Worm (Caenorhabditis elegans) whole organism, early embryonic: ENCODE data around the gene sftb-2.

Experiments used
- B0310.2 ChIP-seq: sonication (generic microtip); optimal IDR thresholded peaks from 2 replicates; lab custom pipeline; 2016; ENCODE audit warnings: mild to moderate bottlenecking, missing genetic modification characterization, missing compliant biosample characterization
- F13C5.2 ChIP-seq: sonication (generic microtip); optimal IDR thresholded peaks from 2 replicates; lab custom pipeline; 2017; ENCODE audit warnings: mild to moderate bottlenecking, missing genetic modification characterization, inconsistent platforms, missing compliant biosample characterization
- aly-1 ChIP-seq: sonication (generic microtip); optimal IDR thresholded peaks from 2 replicates; lab custom pipeline; 2016; ENCODE audit warnings: missing genetic modification characterization, missing compliant biosample characterization
- ama-1 ChIP-seq: fragments of 150-350 bp; optimal IDR thresholded peaks from 2 replicates; lab custom pipeline; 2014
- ceh-13 ChIP-seq: fragments of 200-800 bp; sonication (Bioruptor generic); optimal IDR thresholded peaks from 2 replicates; lab custom pipeline; 2018; ENCODE audit warnings: mild to moderate bottlenecking, missing genetic modification characterization, missing compliant biosample characterization
- ceh-36 ChIP-seq: sonication (generic microtip); optimal IDR thresholded peaks from 2 replicates; lab custom pipeline; 2016; ENCODE audit warnings: missing genetic modification characterization, inconsistent platforms, missing compliant biosample characterization
- ets-7 ChIP-seq: sonication (generic microtip); optimal IDR thresholded peaks from 2 replicates; lab custom pipeline; 2016; ENCODE audit warnings: missing genotype, missing genetic modification characterization, missing compliant biosample characterization
- flt-1 ChIP-seq: fragments of 200-800 bp; sonication (Bioruptor generic); IDR thresholded peaks from 2 replicates; pipeline ENCODE4 v1.3.6; 2022; ENCODE audit warnings: missing genetic modification characterization, missing compliant biosample characterization
- hmbx-1 ChIP-seq: sonication (generic microtip); optimal IDR thresholded peaks from 2 replicates; lab custom pipeline; 2016; ENCODE audit warnings: mild to moderate bottlenecking, missing genetic modification characterization, missing compliant biosample characterization
- hmg-4 ChIP-seq: fragments of 200-800 bp; sonication (Bioruptor generic); optimal IDR thresholded peaks from 2 replicates; lab custom pipeline; 2018; ENCODE audit warnings: mild to moderate bottlenecking, missing genetic modification characterization, missing compliant biosample characterization
- hnd-1 ChIP-seq: sonication (generic microtip); optimal IDR thresholded peaks from 2 replicates; lab custom pipeline; 2016; ENCODE audit warnings: missing genetic modification characterization, missing compliant biosample characterization
- pes-1 ChIP-seq: fragments of 200-800 bp; sonication (Bioruptor generic); IDR thresholded peaks from 2 replicates; pipeline ENCODE4 v1.3.6; 2022; ENCODE audit warnings: missing genetic modification reagents, missing genetic modification characterization, missing compliant biosample characterization
- scrt-1 ChIP-seq: fragments of 200-800 bp; sonication (Bioruptor generic); IDR thresholded peaks from 2 replicates; pipeline ENCODE4 v1.3.6; 2022; ENCODE audit warnings: missing genetic modification characterization, missing compliant biosample characterization
- sea-1 ChIP-seq: fragments of 200-800 bp; sonication (Bioruptor generic); conservative IDR thresholded peaks from 2 replicates; pipeline ENCODE4 v1.3.6; 2022; ENCODE audit warnings: missing genetic modification characterization, missing compliant biosample characterization
- tbx-11 ChIP-seq: fragments of 200-800 bp; sonication (Bioruptor generic); IDR thresholded peaks from 2 replicates; pipeline ENCODE4 v1.3.6; 2022; ENCODE audit warnings: missing genetic modification characterization, missing compliant biosample characterization
- tbx-37 ChIP-seq: fragments of 200-800 bp; sonication (Bioruptor generic); conservative IDR thresholded peaks from 2 replicates; pipeline ENCODE4 v1.3.6; 2022; ENCODE audit warnings: missing genetic modification reagents, missing genetic modification characterization, missing compliant biosample characterization
- tra-4 ChIP-seq: sonication (generic microtip); optimal IDR thresholded peaks from 2 replicates; lab custom pipeline; 2017; ENCODE audit warnings: missing genetic modification characterization, missing compliant biosample characterization

The sftb-2 gene

DNA sequence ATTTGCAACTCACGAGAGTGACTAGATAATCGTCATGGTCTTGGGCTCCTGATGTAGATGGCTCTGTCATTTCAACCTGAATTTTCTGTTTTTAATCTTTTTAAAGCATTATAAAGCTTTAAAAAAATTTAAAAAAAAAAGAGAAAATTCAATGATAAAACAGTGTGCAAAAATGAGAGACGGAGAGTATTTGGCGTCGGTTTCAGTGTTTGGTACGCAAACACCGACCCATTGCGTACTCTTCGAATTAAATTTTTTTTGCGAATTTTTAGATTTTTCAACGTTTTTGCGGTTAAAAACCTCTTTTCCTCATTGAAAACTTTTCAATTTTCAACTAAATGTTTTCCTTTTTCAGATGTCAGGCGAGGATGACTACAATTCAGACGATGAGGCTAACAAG is at the start of gene sftb-2, which contains the start of gene W03F9.2:
sftb-2 (plus strand) TSS at position 356 of the 400 bp plus-strand sequence.
W03F9.2 (minus strand) TSS at position 153 of the 400 bp plus-strand sequence.
- TF ChIP-seq ceh-36 (no peak), ama-1 (lab: Kevin White, UChicago) (no peak), B0310.2 (tag; lab: Kevin White, UChicago) (no peak), tbx-37 (no peak), scrt-1 (GFP tag; lab: Robert Waterston, UW) (no peak), F13C5.2 (no peak), tbx-11 (GFP tag; lab: Robert Waterston, UW) (no peak), ets-7 (tag; lab: Kevin White, UChicago) (no peak), ceh-13 (no peak), pes-1 (no peak), hnd-1 (tag; lab: Kevin White, UChicago) (no peak), hmbx-1 (no peak), tra-4 (tag; lab: Kevin White, UChicago) (no peak), flt-1 (GFP tag; lab: Robert Waterston, UW) (no peak), aly-1 (no peak), hmg-4 (GFP tag; lab: Kevin White, UChicago) (no peak), sea-1 (no peak)

ce11 chrV:83732-84131 is 44.3 kb upstream of the sftb-2 start, which contains the start of gene daam-1:
daam-1 (minus strand) TSS chrV:83832.
- no peak for TF ChIP-seq ceh-36

DNA sequence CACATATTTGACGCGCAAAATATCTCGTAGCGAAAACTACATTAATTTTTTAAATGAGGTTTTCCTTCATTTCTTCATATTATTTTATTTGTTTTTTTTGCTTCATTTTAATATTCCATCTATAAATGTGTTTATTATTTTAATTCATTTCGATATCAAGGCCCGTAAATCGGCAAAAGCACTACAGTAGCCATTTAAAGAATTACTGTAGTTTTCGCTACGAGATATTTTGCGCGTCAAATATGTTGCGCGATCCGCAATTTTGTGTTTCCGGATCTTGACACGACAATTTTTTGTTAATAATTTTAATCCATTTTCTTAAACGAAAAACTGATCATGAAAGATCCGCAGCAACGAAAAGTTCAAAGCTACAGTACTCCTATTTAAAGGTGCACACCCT is 25.9 kb upstream of the sftb-2 start:
- TF ChIP-seq tbx-37, result no peak
- no peak for TF ChIP-seq tbx-11 (GFP tag; lab: Robert Waterston, UW)
- no peak for TF ChIP-seq sea-1
- no peak for TF ChIP-seq pes-1
- no peak for TF ChIP-seq ets-7 (tag; lab: Kevin White, UChicago)
- no peak for TF ChIP-seq ama-1 (lab: Kevin White, UChicago)

DNA sequence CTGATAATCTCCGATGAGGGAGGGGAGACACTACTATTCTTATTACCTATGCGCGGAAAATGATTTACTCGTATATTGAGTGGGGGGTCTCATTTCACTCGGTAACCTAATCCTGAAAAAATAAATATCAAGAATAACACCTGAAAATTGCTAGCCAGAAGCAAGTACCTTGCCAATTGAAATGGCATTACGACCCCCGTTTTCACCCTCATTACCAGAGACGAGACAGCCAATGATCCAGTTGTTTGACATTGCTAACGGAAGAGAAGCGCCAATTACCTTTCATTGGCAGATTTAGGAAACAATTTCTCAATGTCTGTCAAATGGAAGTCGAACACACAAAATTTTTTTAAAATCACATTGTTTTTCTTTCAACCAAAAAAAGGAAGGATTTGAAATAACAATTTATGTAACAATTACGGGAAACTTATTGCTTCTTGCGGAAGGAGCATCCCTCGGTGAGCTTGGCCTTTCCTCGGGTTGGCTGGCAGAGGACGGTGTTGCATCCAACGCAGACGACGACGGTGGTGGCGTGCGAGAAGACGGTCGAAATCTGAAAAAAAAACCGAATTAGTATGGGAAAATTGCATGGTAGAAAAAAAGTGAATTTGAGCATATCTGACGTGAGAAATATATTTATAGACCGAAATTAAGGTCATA is 24.9 kb upstream of the sftb-2 start:
- TF ChIP-seq hmg-4 (GFP tag; lab: Kevin White, UChicago), result no peak
- no peak for TF ChIP-seq scrt-1 (GFP tag; lab: Robert Waterston, UW)
- TF ChIP-seq ceh-13, result no peak
- TF ChIP-seq aly-1, result no peak
- no peak for TF ChIP-seq F13C5.2
- TF ChIP-seq pes-1, result no peak
- TF ChIP-seq tbx-11 (GFP tag; lab: Robert Waterston, UW), result no peak
- TF ChIP-seq flt-1 (GFP tag; lab: Robert Waterston, UW), result no peak
- TF ChIP-seq B0310.2 (tag; lab: Kevin White, UChicago), result no peak
- no peak for TF ChIP-seq hmbx-1

DNA sequence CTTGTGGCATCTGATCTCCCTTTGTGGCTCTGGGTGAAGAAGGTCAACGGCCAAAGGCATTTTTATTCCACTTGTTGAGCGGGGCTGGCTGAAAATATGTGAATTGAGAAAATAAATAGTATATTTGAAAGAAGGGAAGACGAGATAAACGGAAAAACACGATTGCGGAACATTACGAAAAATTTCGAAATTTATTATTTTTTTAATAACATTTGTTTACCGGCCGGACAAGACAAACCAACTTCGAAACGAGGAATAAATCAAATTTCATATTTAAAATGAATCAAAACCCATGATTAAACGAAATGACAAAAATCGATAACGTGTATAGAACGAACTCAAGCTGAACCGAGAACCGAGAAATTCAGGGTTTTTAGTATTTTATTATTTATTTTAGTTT is 24.1 kb upstream of the sftb-2 start, which contains the start of gene rps-27:
rps-27 (minus strand) TSS at position 101 of the 400 bp plus-strand sequence.
- TF ChIP-seq scrt-1 (GFP tag; lab: Robert Waterston, UW), result no peak
- no peak for TF ChIP-seq flt-1 (GFP tag; lab: Robert Waterston, UW)
- TF ChIP-seq ets-7 (tag; lab: Kevin White, UChicago), result no peak
- no peak for TF ChIP-seq tra-4 (tag; lab: Kevin White, UChicago)
- no peak for TF ChIP-seq ceh-36
- TF ChIP-seq tbx-37, result no peak
- TF ChIP-seq F13C5.2, result no peak
- TF ChIP-seq tbx-11 (GFP tag; lab: Robert Waterston, UW), result no peak
- no peak for TF ChIP-seq hnd-1 (tag; lab: Kevin White, UChicago)
- no peak for TF ChIP-seq hmbx-1
- no peak for TF ChIP-seq hmg-4 (GFP tag; lab: Kevin White, UChicago)
- no peak for TF ChIP-seq ceh-13
- no peak for TF ChIP-seq B0310.2 (tag; lab: Kevin White, UChicago)
- TF ChIP-seq sea-1, result no peak
- no peak for TF ChIP-seq aly-1
- TF ChIP-seq ama-1 (lab: Kevin White, UChicago), result no peak
- TF ChIP-seq pes-1, result no peak

DNA sequence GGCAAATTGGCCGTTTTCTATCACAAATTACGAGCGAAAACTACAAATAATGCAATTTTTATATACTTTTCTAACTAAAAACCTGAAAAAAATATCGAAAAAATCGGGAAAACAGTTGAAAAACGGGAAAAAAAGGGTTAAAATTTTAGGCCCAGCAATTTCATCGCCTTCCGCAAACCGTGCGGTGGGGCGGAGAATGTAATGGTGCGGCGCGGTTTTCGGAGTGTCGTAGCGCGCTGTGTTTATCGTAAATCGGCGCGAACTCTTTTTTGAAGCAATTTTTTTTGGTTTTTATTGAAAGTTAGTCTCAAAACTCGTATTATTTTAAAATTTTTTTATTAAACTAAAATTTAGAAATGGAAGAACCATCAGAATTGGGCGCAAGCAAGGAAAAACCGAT is 23.6 kb upstream of the sftb-2 start, which contains the start of gene picd-1:
picd-1 (plus strand) TSS at position 352 of the 400 bp plus-strand sequence.
- TF ChIP-seq B0310.2 (tag; lab: Kevin White, UChicago), result no peak
- TF ChIP-seq ama-1 (lab: Kevin White, UChicago), result no peak
- no peak for TF ChIP-seq aly-1
- peak; percentile 27 for TF ChIP-seq hmg-4 (GFP tag; lab: Kevin White, UChicago)
- no peak for TF ChIP-seq tbx-11 (GFP tag; lab: Robert Waterston, UW)
- peak; percentile 22; the same call in 1 of the 2 replicates for TF ChIP-seq scrt-1 (GFP tag; lab: Robert Waterston, UW)
- TF ChIP-seq ceh-13, result no peak
- TF ChIP-seq flt-1 (GFP tag; lab: Robert Waterston, UW), result no peak
- TF ChIP-seq ets-7 (tag; lab: Kevin White, UChicago), result no peak
- no peak for TF ChIP-seq tbx-37
- TF ChIP-seq pes-1, result no peak
- no peak for TF ChIP-seq ceh-36
- TF ChIP-seq F13C5.2, result peak; percentile 32
- TF ChIP-seq sea-1, result no peak
- no peak for TF ChIP-seq hmbx-1

- TF ChIP-seq flt-1 (GFP tag; lab: Robert Waterston, UW) (no peak), ceh-36 (no peak), hnd-1 (tag; lab: Kevin White, UChicago) (no peak), scrt-1 (GFP tag; lab: Robert Waterston, UW) (peak; percentile 56; the same call in 1 of the 2 replicates)
Observed at ce11 chrV:116243-116642, 11.8 kb upstream of the sftb-2 start.

ce11 chrV:117312-117711 is 10.7 kb upstream of the sftb-2 start:
- TF ChIP-seq tbx-37, result no peak
- no peak for TF ChIP-seq hnd-1 (tag; lab: Kevin White, UChicago)
- no peak for TF ChIP-seq hmbx-1
- TF ChIP-seq F13C5.2, result no peak
